Worm (Caenorhabditis elegans) whole organism, late embryonic: Measurements from ENCODE around the gene srp-6.

Source experiments
- ama-1 ChIP-seq: fragments of 150-350 bp; optimal IDR thresholded peaks from 2 replicates; lab custom pipeline; 2014
- ceh-31 ChIP-seq: sonication (generic microtip); optimal IDR thresholded peaks from 2 replicates; lab custom pipeline; 2016; ENCODE audit warnings: missing genetic modification characterization, missing compliant biosample characterization
- hlh-30 ChIP-seq: sonication (generic microtip); optimal IDR thresholded peaks from 2 replicates; lab custom pipeline; 2017; ENCODE audit warnings: antibody characterized with exemption, missing genetic modification characterization, missing compliant biosample characterization; ENCODE audit not compliant: insufficient read depth
- pha-4 ChIP-seq: fragments of 150-350 bp; optimal IDR thresholded peaks from 2 replicates; lab custom pipeline; 2018; ENCODE audit warnings: missing biosample characterization, missing genetic modification reagents, missing genetic modification characterization
- pqm-1 ChIP-seq: sonication (generic microtip); optimal IDR thresholded peaks from 2 replicates; lab custom pipeline; 2016; ENCODE audit warnings: missing genetic modification characterization, missing compliant biosample characterization

ce11 chrV:7417018-7417716, 31.3 kb upstream of the srp-6 start, which contains the start of gene srw-67:
- TF ChIP-seq pqm-1 (tag; lab: Kevin White, UChicago) (no peak), ceh-31 (tag; lab: Kevin White, UChicago) (no peak), hlh-30 (tag; lab: Kevin White, UChicago) (no peak), ama-1 (lab: Kevin White, UChicago) (no peak), pha-4 (tag; lab: Kevin White, UChicago) (no peak)
